Fruit fly (Drosophila melanogaster): ENCODE data around the gene CG32240.
A peak's percentile ranks its signal among the peaks of the same experiment; 100 is the strongest.

The CG32240 gene

dm6 chr3L:4395501-4396073, 14.2 kb upstream of the CG32240 start (continued):
- TF ChIP-seq Smox (GFP tag; optimal IDR thresholded peaks at IDR 0.05) (peak; percentile 65), eg (GFP tag; IDR thresholded peaks at IDR 0.05) (peak; percentile 31; the same call in 1 of the 3 replicates), CG31627 (GFP tag; optimal IDR thresholded peaks at IDR 0.05) (peak; percentile 44), CG6792 (GFP tag; optimal IDR thresholded peaks at IDR 0.05) (peak; percentile 19), ss (GFP tag; optimal IDR thresholded peaks at IDR 0.05) (peak in 1 of 2 experiments; percentile 35), CG11902 (GFP tag; optimal IDR thresholded peaks at IDR 0.05) (peak; percentile 35), Lpt (GFP tag; optimal IDR thresholded peaks at IDR 0.05) (no peak), OdsH (GFP tag; optimal IDR thresholded peaks at IDR 0.05) (peak; percentile 56), Eip93F (GFP tag; optimal IDR thresholded peaks at IDR 0.05) (no peak), esn (GFP tag; optimal IDR thresholded peaks at IDR 0.05) (peak; percentile 73), CG8119 (GFP tag; IDR thresholded peaks at IDR 0.05) (peak; percentile 39; the same call in 1 of the 3 replicates), lz (GFP tag; optimal IDR thresholded peaks at IDR 0.05) (peak; percentile 47), Hr4 (GFP tag; optimal IDR thresholded peaks at IDR 0.05) (peak; percentile 59), Blimp-1 (GFP tag; optimal IDR thresholded peaks at IDR 0.05) (peak; percentile 40), CG34406 (GFP tag; optimal IDR thresholded peaks at IDR 0.05) (peak; percentile 51), CG7368 (GFP tag; optimal IDR thresholded peaks at IDR 0.05) (no peak), net (GFP tag; optimal IDR thresholded peaks at IDR 0.05) (peak; percentile 59), Ets96B (tag; optimal IDR thresholded peaks at IDR 0.05) (peak; percentile 29), Sox15 (GFP tag; optimal IDR thresholded peaks at IDR 0.05) (peak; percentile 34), vri (GFP tag; optimal IDR thresholded peaks at IDR 0.05) (no peak)

dm6 chr3L:4393642-4394041, 12.2 kb upstream of the CG32240 start:
- TF ChIP-seq salr (GFP tag; optimal IDR thresholded peaks at IDR 0.05): peak in 1 of 2 experiments; percentile 21
- peak; percentile 39; the same call in 2 of the 3 replicates for TF ChIP-seq eg (GFP tag; IDR thresholded peaks at IDR 0.05)
- TF ChIP-seq CG16779 (tag; optimal IDR thresholded peaks at IDR 0.05): no peak
- TF ChIP-seq achi (GFP tag; optimal IDR thresholded peaks at IDR 0.05): peak; percentile 10
- TF ChIP-seq Sox14 (GFP tag; optimal IDR thresholded peaks at IDR 0.05): peak; percentile 8
- peak; percentile 20 for TF ChIP-seq CG6276 (GFP tag; optimal IDR thresholded peaks at IDR 0.05)
- peak; percentile 29 for TF ChIP-seq CG32006 (GFP tag; optimal IDR thresholded peaks at IDR 0.05)
- TF ChIP-seq fd85E (GFP tag; optimal IDR thresholded peaks at IDR 0.05): no peak
- peak; percentile 16 for TF ChIP-seq Hr4 (GFP tag; optimal IDR thresholded peaks at IDR 0.05)
- no peak for TF ChIP-seq CG8632 (GFP tag; optimal IDR thresholded peaks at IDR 0.05)
- peak; percentile 19 for TF ChIP-seq OdsH (GFP tag; optimal IDR thresholded peaks at IDR 0.05)
- TF ChIP-seq CG3919 (GFP tag; optimal IDR thresholded peaks at IDR 0.05): peak; percentile 37
- TF ChIP-seq CG6163 (GFP tag; IDR thresholded peaks at IDR 0.05): peak; percentile 45; the same call in 1 of the 3 replicates

DNA sequence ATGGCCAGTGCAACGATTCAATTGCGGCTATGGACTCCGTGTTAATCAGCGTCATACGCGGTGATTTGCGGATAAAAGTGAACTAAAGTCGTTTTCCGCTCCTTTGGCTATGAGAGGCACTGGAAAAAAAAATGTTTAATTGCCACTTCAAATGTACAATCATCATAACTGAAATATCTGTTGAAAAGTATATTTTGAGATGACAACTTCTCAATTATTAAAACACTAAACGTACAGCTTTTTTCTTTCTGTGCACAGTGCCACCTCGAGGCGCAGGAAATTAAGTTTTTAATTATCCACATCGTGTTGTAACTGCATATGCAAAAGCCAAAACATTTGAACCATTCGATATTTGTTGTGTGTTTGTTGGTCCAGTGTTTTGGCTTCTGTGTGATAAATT, 11.4 kb upstream of the CG32240 start:
- TF ChIP-seq OdsH (GFP tag; optimal IDR thresholded peaks at IDR 0.05) (peak; percentile 6), CG32006 (GFP tag; optimal IDR thresholded peaks at IDR 0.05) (peak; percentile 60), CG34406 (GFP tag; optimal IDR thresholded peaks at IDR 0.05) (no peak), CG8632 (GFP tag; optimal IDR thresholded peaks at IDR 0.05) (no peak), eg (GFP tag; IDR thresholded peaks at IDR 0.05) (peak; percentile 89), esn (GFP tag; optimal IDR thresholded peaks at IDR 0.05) (no peak), vri (GFP tag; optimal IDR thresholded peaks at IDR 0.05) (no peak), Eip75B (GFP tag; optimal IDR thresholded peaks at IDR 0.05) (no peak), Hr39 (GFP tag; optimal IDR thresholded peaks at IDR 0.05) (no peak), svp (GFP tag) (no peak), CG4318 (GFP tag; optimal IDR thresholded peaks at IDR 0.05) (peak; percentile 15), fd85E (GFP tag; optimal IDR thresholded peaks at IDR 0.05) (no peak), Hr38 (GFP tag; optimal IDR thresholded peaks at IDR 0.05) (no peak), acj6 (GFP tag; optimal IDR thresholded peaks at IDR 0.05) (no peak), CG10631 (GFP tag; optimal IDR thresholded peaks at IDR 0.05) (no peak), Met (GFP tag; optimal IDR thresholded peaks at IDR 0.05) (no peak), net (GFP tag; optimal IDR thresholded peaks at IDR 0.05) (peak; percentile 18), lz (GFP tag; optimal IDR thresholded peaks at IDR 0.05) (no peak), CG3919 (GFP tag; optimal IDR thresholded peaks at IDR 0.05) (peak; percentile 34), CG8319 (GFP tag; optimal IDR thresholded peaks at IDR 0.05) (no peak), topi (GFP tag; optimal IDR thresholded peaks at IDR 0.05) (no peak), Sox102F (GFP tag; optimal IDR thresholded peaks at IDR 0.05) (no peak), CG11762 (GFP tag; optimal IDR thresholded peaks at IDR 0.05; ENCODE audit: insufficient read depth) (peak; percentile 1), Sox14 (GFP tag; optimal IDR thresholded peaks at IDR 0.05) (no peak), CG11294 (GFP tag; IDR thresholded peaks at IDR 0.05) (peak; percentile 63; the same call in 1 of the 2 replicates), CG6792 (GFP tag; optimal IDR thresholded peaks at IDR 0.05) (no peak), Gug (GFP tag; IDR thresholded peaks at IDR 0.05) (peak; percentile 65; the same call in 1 of the 2 replicates), CG9139 (GFP tag; optimal IDR thresholded peaks at IDR 0.05) (no peak), CG31627 (GFP tag; optimal IDR thresholded peaks at IDR 0.05) (no peak), CG16779 (tag; optimal IDR thresholded peaks at IDR 0.05) (no peak), CG7368 (GFP tag; optimal IDR thresholded peaks at IDR 0.05) (no peak), CG10669 (GFP tag; optimal IDR thresholded peaks at IDR 0.05) (no peak)
